Fruit fly (Drosophila melanogaster) whole organism, adult: Measurements from ENCODE around the gene CG15239.

ENCODE experiments used
- CG12768 ChIP-seq: fragments of 200-800 bp; sonication (Bioruptor generic); optimal IDR thresholded peaks from 2 replicates; lab custom pipeline; 2017; ENCODE audit warnings: missing biosample characterization, missing genetic modification characterization, mild to moderate bottlenecking, moderate library complexity, missing genetic modification reagents
- CG14711 ChIP-seq: fragments of 200-800 bp; sonication (Bioruptor generic); optimal IDR thresholded peaks from 2 replicates; lab custom pipeline; 2018; ENCODE audit warnings: missing biosample characterization, mild to moderate bottlenecking, missing genetic modification characterization, moderate library complexity
- CG1620 ChIP-seq: fragments of 200-800 bp; sonication (Bioruptor generic); optimal IDR thresholded peaks from 2 replicates; lab custom pipeline; 2016; ENCODE audit warnings: missing biosample characterization, missing genetic modification characterization
- CG5204 ChIP-seq: fragments of 200-800 bp; sonication (Bioruptor generic); optimal IDR thresholded peaks from 2 replicates; lab custom pipeline; 2016; ENCODE audit warnings: missing biosample characterization, missing genetic modification characterization
- CG7045 ChIP-seq: fragments of 200-800 bp; sonication (Bioruptor generic); optimal IDR thresholded peaks from 2 replicates; lab custom pipeline; 2017; ENCODE audit warnings: missing biosample characterization, mild to moderate bottlenecking, missing genetic modification characterization
- CG7101 ChIP-seq: fragments of 200-800 bp; sonication (Bioruptor generic); optimal IDR thresholded peaks from 2 replicates; lab custom pipeline; 2018; ENCODE audit warnings: missing biosample characterization, mild to moderate bottlenecking, missing genetic modification characterization, moderate library complexity
- Crg-1 ChIP-seq: fragments of 200-800 bp; sonication (Bioruptor generic); optimal IDR thresholded peaks from 2 replicates; lab custom pipeline; 2016; ENCODE audit warnings: missing biosample characterization, missing genetic modification characterization
- Hr96 ChIP-seq: fragments of 200-800 bp; sonication (Bioruptor generic); optimal IDR thresholded peaks from 2 replicates; lab custom pipeline; 2016; ENCODE audit warnings: missing biosample characterization, missing genetic modification characterization
- Mnt ChIP-seq: fragments of 200-800 bp; sonication (Bioruptor generic); optimal IDR thresholded peaks from 2 replicates; lab custom pipeline; 2016; ENCODE audit warnings: missing biosample characterization, mild to moderate bottlenecking, missing genetic modification characterization
- bab1 ChIP-seq: fragments of 200-800 bp; sonication (Bioruptor generic); optimal IDR thresholded peaks from 3 replicates; lab custom pipeline; 2019; ENCODE audit warnings: missing biosample characterization, mild to moderate bottlenecking, missing genetic modification characterization, moderate library complexity
- kay ChIP-seq: fragments of 200-800 bp; sonication (Bioruptor generic); peaks from one replicate; lab custom pipeline; 2016; ENCODE audit warnings: missing biosample characterization, missing genetic modification characterization, borderline replicate concordance
- ovo ChIP-seq: fragments of 200-800 bp; sonication (Bioruptor generic); optimal IDR thresholded peaks from 2 replicates; lab custom pipeline; 2016; ENCODE audit warnings: missing biosample characterization, missing genetic modification characterization
- tj ChIP-seq: fragments of 200-800 bp; sonication (Bioruptor generic); optimal IDR thresholded peaks from 3 replicates; lab custom pipeline; 2017; ENCODE audit warnings: missing biosample characterization, mild to moderate bottlenecking, missing genetic modification characterization, moderate library complexity
- toe ChIP-seq: fragments of 200-800 bp; sonication (Bioruptor generic); optimal IDR thresholded peaks from 2 replicates; lab custom pipeline; 2016; ENCODE audit warnings: missing biosample characterization, missing genetic modification characterization

DNA sequence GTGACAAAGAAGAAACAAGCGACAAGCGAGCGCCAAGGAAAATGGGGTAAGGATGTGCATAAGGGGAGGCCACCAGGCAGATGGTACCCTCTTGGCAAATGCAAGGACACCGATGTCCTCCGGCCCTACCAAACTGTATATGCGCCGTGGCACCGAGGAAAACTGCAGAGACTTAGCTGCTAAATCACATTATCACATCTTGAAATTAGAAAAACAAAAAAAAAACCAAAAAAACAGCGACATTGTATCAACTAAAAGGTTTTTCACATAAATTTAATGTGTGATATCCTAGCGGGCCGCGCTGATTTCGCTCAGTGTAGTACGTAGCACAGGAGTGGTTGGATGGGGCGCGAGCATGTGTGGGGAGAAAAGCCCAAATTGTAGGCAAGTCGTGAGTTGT, 44.6 kb downstream of the CG15239 start:
- TF ChIP-seq kay (GFP tag; lab: Kevin White, UChicago) (no peak), Mnt (no peak), Crg-1 (GFP tag; lab: Kevin White, UChicago) (no peak), ovo (GFP tag; lab: Kevin White, UChicago) (no peak), CG1620 (GFP tag; lab: Kevin White, UChicago) (no peak), tj (no peak), CG14711 (tag; lab: Kevin White, UChicago) (no peak), CG5204 (GFP tag; lab: Kevin White, UChicago) (no peak), CG7045 (GFP tag; lab: Kevin White, UChicago) (no peak), CG12768 (GFP tag; lab: Kevin White, UChicago) (no peak), toe (no peak), Hr96 (GFP tag; lab: Kevin White, UChicago) (no peak), bab1 (GFP tag; lab: Kevin White, UChicago) (no peak), CG7101 (tag; lab: Kevin White, UChicago) (no peak)
